Worm (Caenorhabditis elegans) whole organism, early embryonic: Measurements from ENCODE around the gene T05H10.4.

Source experiments
- ama-1 ChIP-seq: fragments of 150-350 bp; optimal IDR thresholded peaks from 2 replicates; lab custom pipeline; 2014
- ceh-36 ChIP-seq: sonication (generic microtip); optimal IDR thresholded peaks from 2 replicates; lab custom pipeline; 2016; ENCODE audit warnings: missing genetic modification characterization, inconsistent platforms, missing compliant biosample characterization
- flt-1 ChIP-seq: fragments of 200-800 bp; sonication (Bioruptor generic); IDR thresholded peaks from 2 replicates; pipeline ENCODE4 v1.3.6; 2022; ENCODE audit warnings: missing genetic modification characterization, missing compliant biosample characterization
- hmbx-1 ChIP-seq: sonication (generic microtip); optimal IDR thresholded peaks from 2 replicates; lab custom pipeline; 2016; ENCODE audit warnings: mild to moderate bottlenecking, missing genetic modification characterization, missing compliant biosample characterization
- hnd-1 ChIP-seq: sonication (generic microtip); optimal IDR thresholded peaks from 2 replicates; lab custom pipeline; 2016; ENCODE audit warnings: missing genetic modification characterization, missing compliant biosample characterization
- sea-1 ChIP-seq: fragments of 200-800 bp; sonication (Bioruptor generic); conservative IDR thresholded peaks from 2 replicates; pipeline ENCODE4 v1.3.6; 2022; ENCODE audit warnings: missing genetic modification characterization, missing compliant biosample characterization
- tra-4 ChIP-seq: sonication (generic microtip); optimal IDR thresholded peaks from 2 replicates; lab custom pipeline; 2017; ENCODE audit warnings: missing genetic modification characterization, missing compliant biosample characterization

ce11 chrII:8008334-8008733 is 44.6 kb upstream of the T05H10.4 start, which contains the start of gene glna-2:
- no peak for TF ChIP-seq ceh-36
- no peak for TF ChIP-seq tra-4 (tag; lab: Kevin White, UChicago)
- TF ChIP-seq ama-1 (lab: Kevin White, UChicago): no peak
- no peak for TF ChIP-seq sea-1 (GFP tag; lab: Robert Waterston, UW)
- no peak for TF ChIP-seq hmbx-1 (tag; lab: Kevin White, UChicago)
- TF ChIP-seq flt-1 (GFP tag; lab: Robert Waterston, UW): no peak
- no peak for TF ChIP-seq hnd-1 (tag; lab: Kevin White, UChicago)
